Worm (Caenorhabditis elegans) whole organism, L4 larva: Measurements from ENCODE around the gene msp-64.
A peak's percentile ranks its signal among the peaks of the same experiment; 100 is the strongest.

Source experiments
- F49E8.2 ChIP-seq: sonication (generic microtip); optimal IDR thresholded peaks from 2 replicates; lab custom pipeline; 2016; ENCODE audit warnings: missing compliant biosample characterization, mild to moderate bottlenecking, missing genetic modification characterization, borderline replicate concordance
- T26A8.4 ChIP-seq: fragments of 200-800 bp; sonication (Bioruptor generic); IDR thresholded peaks from 2 replicates; pipeline ENCODE4 v1.3.6; 2022; ENCODE audit warnings: missing genetic modification characterization, missing compliant biosample characterization
- Y48G9A.11 ChIP-seq: fragments of 200-800 bp; sonication (Bioruptor generic); IDR thresholded peaks from 2 replicates; pipeline ENCODE4 v1.3.6; 2022; ENCODE audit warnings: missing genetic modification reagents, missing genetic modification characterization, missing compliant biosample characterization
- ZK337.2 ChIP-seq: fragments of 200-800 bp; sonication (Bioruptor generic); IDR thresholded peaks from 2 replicates; pipeline ENCODE4 v1.3.6; 2022; ENCODE audit warnings: missing genetic modification reagents, missing genetic modification characterization, missing compliant biosample characterization
- ZK546.5 ChIP-seq, 2 experiments: sonication (generic microtip); optimal IDR thresholded peaks; 2 replicates each; lab custom pipeline; 2017; ENCODE audit warnings: missing biosample characterization in 2 of 2, missing genetic modification characterization in 2 of 2
- aha-1 ChIP-seq: fragments of 150-350 bp; peaks from one replicate; lab custom pipeline; 2014; ENCODE audit warnings: missing biosample characterization, missing genetic modification characterization
- attf-4 ChIP-seq: sonication (generic microtip); optimal IDR thresholded peaks from 3 replicates; lab custom pipeline; 2017; ENCODE audit warnings: missing biosample characterization, missing genetic modification characterization
- ceh-20 ChIP-seq: fragments of 200-800 bp; sonication (Bioruptor generic); IDR thresholded peaks from 2 replicates; pipeline ENCODE4 v1.3.6; 2022; ENCODE audit warnings: missing genetic modification reagents, missing genetic modification characterization, missing compliant biosample characterization
- ceh-28 ChIP-seq: fragments of 150-350 bp; optimal IDR thresholded peaks from 2 replicates; lab custom pipeline; 2014; ENCODE audit warnings: missing biosample characterization, missing genetic modification reagents, missing genetic modification characterization
- ceh-44 ChIP-seq: fragments of 200-800 bp; sonication (Bioruptor generic); IDR thresholded peaks from 2 replicates; pipeline ENCODE4 v1.3.6; 2022; ENCODE audit warnings: missing genetic modification reagents, missing genetic modification characterization, missing compliant biosample characterization
- ces-1 ChIP-seq: fragments of 150-350 bp; sonication (generic microtip); optimal IDR thresholded peaks from 4 replicates; lab custom pipeline; 2014; ENCODE audit warnings: missing biosample characterization, missing genetic modification reagents, missing genetic modification characterization
- cey-2 ChIP-seq: sonication (generic microtip); optimal IDR thresholded peaks from 3 replicates; lab custom pipeline; 2017; ENCODE audit warnings: missing genetic modification characterization, mild to moderate bottlenecking, missing compliant biosample characterization, antibody characterized with exemption, borderline replicate concordance; ENCODE audit not compliant: insufficient read depth
- ctbp-1 ChIP-seq: fragments of 200-800 bp; sonication (Bioruptor generic); IDR thresholded peaks from 2 replicates; pipeline ENCODE4 v1.3.6; 2022; ENCODE audit warnings: missing genetic modification reagents, missing genetic modification characterization, missing compliant biosample characterization
- daf-19 ChIP-seq: fragments of 200-800 bp; sonication (Bioruptor generic); conservative IDR thresholded peaks from 2 replicates; pipeline ENCODE4 v1.3.6; 2022; ENCODE audit warnings: missing genetic modification characterization, missing compliant biosample characterization
- dmd-6 ChIP-seq: fragments of 200-800 bp; sonication (Bioruptor generic); IDR thresholded peaks from 2 replicates; pipeline ENCODE4 v1.3.6; 2022; ENCODE audit warnings: missing genetic modification reagents, missing genetic modification characterization, missing compliant biosample characterization
- dmd-9 ChIP-seq: fragments of 200-800 bp; sonication (Bioruptor generic); IDR thresholded peaks from 2 replicates; pipeline ENCODE4 v1.3.6; 2022; ENCODE audit warnings: missing genetic modification reagents, missing genetic modification characterization, missing compliant biosample characterization
- dpl-1 ChIP-seq: fragments of 150-350 bp; optimal IDR thresholded peaks from 2 replicates; lab custom pipeline; 2014; ENCODE audit warnings: missing biosample characterization, missing genetic modification reagents, missing genetic modification characterization
- egl-43 ChIP-seq: fragments of 200-800 bp; sonication (Bioruptor generic); IDR thresholded peaks from 2 replicates; pipeline ENCODE4 v1.3.6; 2022; ENCODE audit warnings: missing genetic modification reagents, missing genetic modification characterization, missing compliant biosample characterization
- gei-8 ChIP-seq: fragments of 200-800 bp; sonication (Bioruptor generic); optimal IDR thresholded peaks from 2 replicates; lab custom pipeline; 2018; ENCODE audit warnings: mild to moderate bottlenecking, missing genetic modification characterization, missing compliant biosample characterization
- hif-1 ChIP-seq, 2 experiments: sonication (generic microtip); optimal IDR thresholded peaks; 2 replicates each; lab custom pipeline; 2016 to 2017; ENCODE audit warnings: missing compliant biosample characterization in 2 of 2, missing genetic modification characterization in 2 of 2, missing genetic modification reagents in 2 of 2, missing genotype in 2 of 2, mild to moderate bottlenecking in 1 of 2
- hlh-11 ChIP-seq: fragments of 200-800 bp; sonication (Bioruptor generic); optimal IDR thresholded peaks from 2 replicates; lab custom pipeline; 2018; ENCODE audit warnings: mild to moderate bottlenecking, missing genetic modification characterization, missing compliant biosample characterization
- lin-13 ChIP-seq: fragments of 150-350 bp; optimal IDR thresholded peaks from 2 replicates; lab custom pipeline; 2014; ENCODE audit warnings: missing biosample characterization, missing genetic modification reagents, missing genetic modification characterization
- lin-29 ChIP-seq: fragments of 200-800 bp; sonication (Bioruptor generic); IDR thresholded peaks from 2 replicates; pipeline ENCODE4 v1.3.6; 2022; ENCODE audit warnings: missing genetic modification reagents, missing genetic modification characterization, missing compliant biosample characterization
- lin-38 ChIP-seq: fragments of 200-800 bp; sonication (Bioruptor generic); IDR thresholded peaks from 2 replicates; pipeline ENCODE4 v1.3.6; 2022; ENCODE audit warnings: missing genetic modification reagents, missing genetic modification characterization, missing compliant biosample characterization
- lsy-2 ChIP-seq, 2 experiments: fragments of 150-350 bp in 1 of 2; sonication (generic microtip) in 1 of 2; optimal IDR thresholded peaks; 2 replicates each; lab custom pipeline; 2014 to 2017; ENCODE audit warnings: missing biosample characterization in 2 of 2, missing genetic modification characterization in 2 of 2
- madf-9 ChIP-seq: fragments of 200-800 bp; sonication (Bioruptor generic); conservative IDR thresholded peaks from 2 replicates; pipeline ENCODE4 v1.3.6; 2022; ENCODE audit warnings: missing genetic modification reagents, missing genetic modification characterization, missing compliant biosample characterization
- mep-1 ChIP-seq: fragments of 150-350 bp; sonication (generic microtip); optimal IDR thresholded peaks from 3 replicates; lab custom pipeline; 2014; ENCODE audit warnings: missing biosample characterization, missing genetic modification characterization
- mes-2 ChIP-seq: sonication (generic microtip); optimal IDR thresholded peaks from 2 replicates; lab custom pipeline; 2016; ENCODE audit warnings: missing genotype, mild to moderate bottlenecking, missing genetic modification characterization, missing compliant biosample characterization; ENCODE audit not compliant: poor library complexity, severe bottlenecking
- nhr-11 ChIP-seq: fragments of 150-350 bp; optimal IDR thresholded peaks from 2 replicates; lab custom pipeline; 2014; ENCODE audit warnings: missing biosample characterization, missing genetic modification characterization
- nhr-28 ChIP-seq: fragments of 150-350 bp; optimal IDR thresholded peaks from 2 replicates; lab custom pipeline; 2014; ENCODE audit warnings: missing biosample characterization, missing genetic modification characterization
- nhr-42 ChIP-seq: fragments of 200-800 bp; sonication (Bioruptor generic); IDR thresholded peaks from 2 replicates; pipeline ENCODE4 v1.3.6; 2022; ENCODE audit warnings: missing genetic modification characterization, missing compliant biosample characterization
- pha-4 ChIP-seq, 2 experiments: fragments of 150-350 bp in 1 of 2; fragments of 200-800 bp in 1 of 2; sonication (Bioruptor generic) in 1 of 2; IDR thresholded peaks in 1 of 2; optimal IDR thresholded peaks in 1 of 2; 2 replicates each; pipeline versions ENCODE4 v1.3.6 to Lab custom; 2014 to 2022; ENCODE audit warnings: missing genetic modification characterization in 2 of 2, missing genetic modification reagents in 2 of 2, missing biosample characterization in 1 of 2, missing compliant biosample characterization in 1 of 2
- pqm-1 ChIP-seq: sonication (generic microtip); optimal IDR thresholded peaks from 2 replicates; lab custom pipeline; 2017; ENCODE audit warnings: missing biosample characterization, missing genetic modification characterization
- snpc-1.2 ChIP-seq: fragments of 200-800 bp; sonication (Bioruptor generic); IDR thresholded peaks from 2 replicates; pipeline ENCODE4 v1.3.6; 2022; ENCODE audit warnings: missing genetic modification reagents, missing genetic modification characterization, missing compliant biosample characterization
- spr-3 ChIP-seq: fragments of 200-800 bp; sonication (Bioruptor generic); optimal IDR thresholded peaks from 2 replicates; lab custom pipeline; 2018; ENCODE audit warnings: mild to moderate bottlenecking, missing genetic modification characterization, missing compliant biosample characterization
- tra-1 ChIP-seq: fragments of 200-800 bp; sonication (Bioruptor generic); IDR thresholded peaks from 2 replicates; pipeline ENCODE4 v1.3.6; 2022; ENCODE audit warnings: missing genetic modification reagents, missing genetic modification characterization, missing compliant biosample characterization
- unc-130 ChIP-seq: sonication (generic microtip); optimal IDR thresholded peaks from 2 replicates; lab custom pipeline; 2016; ENCODE audit warnings: missing genetic modification reagents, missing genetic modification characterization, missing compliant biosample characterization
- unc-39 ChIP-seq: sonication (generic microtip); optimal IDR thresholded peaks from 2 replicates; lab custom pipeline; 2017; ENCODE audit warnings: missing biosample characterization, missing genetic modification characterization
- unc-62 ChIP-seq, 3 experiments: fragments of 150-350 bp in 1 of 3; sonication (generic microtip); optimal IDR thresholded peaks in 2 of 3; peaks in 1 of 3; 1 replicate in 1 of 3; 2 replicates in 2 of 3; lab custom pipeline; 2014 to 2017; ENCODE audit warnings: missing biosample characterization in 3 of 3, missing genetic modification characterization in 3 of 3, missing genetic modification reagents in 3 of 3, missing genotype in 1 of 3
- vab-7 ChIP-seq: fragments of 200-800 bp; sonication (Bioruptor generic); IDR thresholded peaks from 2 replicates; pipeline ENCODE4 v1.3.6; 2022; ENCODE audit warnings: missing genetic modification reagents, missing genetic modification characterization, missing compliant biosample characterization
- zfp-2 ChIP-seq: sonication (generic microtip); optimal IDR thresholded peaks from 2 replicates; lab custom pipeline; 2016; ENCODE audit warnings: mild to moderate bottlenecking, missing genetic modification characterization, missing compliant biosample characterization

Gene msp-64

DNA sequence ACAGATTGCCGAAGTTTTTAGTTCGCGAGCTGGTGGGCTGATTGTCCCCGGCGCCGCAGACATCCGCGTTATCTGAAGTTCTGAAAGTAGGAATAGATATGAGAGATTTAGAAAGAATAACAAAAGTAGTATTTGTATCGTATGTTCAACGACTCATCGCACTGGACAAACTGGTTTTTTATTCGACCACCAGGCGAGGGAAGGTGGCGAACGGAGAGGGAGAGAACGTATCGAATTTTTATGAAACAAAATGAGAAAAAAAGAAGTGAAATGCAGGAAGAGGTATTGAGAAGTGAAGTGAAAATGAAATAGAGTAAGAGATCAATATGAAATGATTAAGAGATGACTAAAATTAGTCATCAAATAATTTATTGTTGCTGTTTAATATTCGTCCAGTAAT lies 17.2 kb upstream of the msp-64 start, which contains the start of gene tbc-2:
tbc-2 (minus strand) TSS at position 80 of the 400 bp plus-strand sequence.
- no peak for TF ChIP-seq ceh-28 (tag; lab: Kevin White, UChicago)
- peak in 1 of 2 experiments; percentile 51 for TF ChIP-seq unc-62 (GFP tag; optimal IDR thresholded peaks at IDR 0.05 in 1 of 2; lab: Kevin White, UChicago)
- no peak for TF ChIP-seq unc-62 (tag; optimal IDR thresholded peaks at IDR 0.05; lab: Kevin White, UChicago)
- peak; percentile 36 for TF ChIP-seq nhr-28 (tag; lab: Kevin White, UChicago)

DNA sequence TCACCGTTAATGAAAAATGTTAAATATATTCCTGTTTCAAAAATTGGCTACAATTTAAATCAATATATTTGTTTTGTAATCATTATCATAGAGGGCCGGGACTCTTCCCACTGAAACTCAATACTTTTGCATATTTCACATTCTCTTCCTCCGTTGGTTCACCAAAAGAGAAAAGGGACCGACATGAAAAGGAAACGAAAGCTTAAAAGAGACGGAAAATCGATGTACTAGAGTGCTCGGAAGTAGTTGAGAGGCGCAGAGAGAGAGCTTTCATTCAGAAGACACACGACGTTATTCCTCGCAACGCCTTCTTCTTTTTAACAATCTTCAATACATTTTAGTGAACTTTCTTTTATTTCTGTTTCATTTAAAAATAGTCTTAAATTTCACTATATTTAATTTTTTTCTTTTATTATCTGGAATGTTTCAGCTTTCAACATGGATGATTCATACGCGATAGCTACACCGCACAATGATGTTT lies 10.2 kb upstream of the msp-64 start, which contains the start of gene ehs-1:
ehs-1 (plus strand) TSS at position 431 of the 481 bp plus-strand sequence.
- TF ChIP-seq attf-4 (tag; lab: Kevin White, UChicago) (no peak), nhr-42 (GFP tag; lab: Robert Waterston, UW) (no peak), pha-4 (GFP tag; IDR thresholded peaks at IDR 0.05; lab: Robert Waterston, UW) (no peak), pha-4 (tag; optimal IDR thresholded peaks at IDR 0.05; lab: Kevin White, UChicago) (no peak), ces-1 (no peak), ceh-44 (GFP tag; lab: Robert Waterston, UW) (no peak), ceh-20 (GFP tag; lab: Robert Waterston, UW) (no peak), ctbp-1 (0 out of 2 replicates have a peak, but pooled peaks have one; percentile 10), egl-43 (GFP tag; lab: Robert Waterston, UW) (no peak), pqm-1 (tag; lab: Kevin White, UChicago) (no peak), nhr-11 (tag; lab: Kevin White, UChicago) (no peak), ZK546.5 (tag; optimal IDR thresholded peaks at IDR 0.05; lab: Kevin White, UChicago) (no peak), cey-2 (tag; lab: Kevin White, UChicago) (no peak), mep-1 (no peak), lsy-2 (tag; optimal IDR thresholded peaks at IDR 0.05; lab: Kevin White, UChicago) (peak in 1 of 2 experiments; percentile 19), spr-3 (GFP tag; lab: Kevin White, UChicago) (no peak), daf-19 (GFP tag; lab: Robert Waterston, UW) (no peak), dpl-1 (GFP tag; lab: Kevin White, UChicago) (peak; percentile 2)

DNA sequence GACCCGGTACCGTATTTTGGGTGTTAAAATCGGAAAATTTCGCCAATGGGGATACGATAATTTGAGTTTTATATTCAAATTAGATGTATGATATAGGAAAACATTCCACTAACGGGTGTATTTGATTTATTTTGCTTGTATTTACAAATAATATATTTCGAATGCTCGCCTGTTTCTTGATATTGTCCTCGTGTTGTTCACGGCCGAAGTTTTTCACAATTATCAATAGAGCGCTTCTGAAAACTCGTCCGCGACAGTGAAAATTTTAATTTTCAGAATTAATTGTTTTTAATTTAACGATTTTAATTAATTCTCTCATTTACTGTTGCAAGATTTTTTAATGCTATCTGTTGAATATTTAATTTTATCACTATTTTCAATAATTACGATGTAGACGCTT lies 9.5 kb upstream of the msp-64 start:
- TF ChIP-seq madf-9 (GFP tag; lab: Robert Waterston, UW) (peak; percentile 47; the same call in 1 of the 2 replicates), hif-1 (tag; optimal IDR thresholded peaks at IDR 0.05; lab: Kevin White, UChicago) (peak in 1 of 2 experiments; percentile 54), hlh-11 (no peak), nhr-28 (tag; lab: Kevin White, UChicago) (peak; percentile 22), ZK337.2 (GFP tag; lab: Robert Waterston, UW) (0 out of 2 replicates have a peak, but pooled peaks have one; percentile 62), mes-2 (peak; percentile 97), tra-1 (GFP tag; lab: Robert Waterston, UW) (0 out of 2 replicates have a peak, but pooled peaks have one; percentile 21), vab-7 (GFP tag; lab: Robert Waterston, UW) (0 out of 2 replicates have a peak, but pooled peaks have one; percentile 23), unc-62 (GFP tag; optimal IDR thresholded peaks at IDR 0.05 in 1 of 2; lab: Kevin White, UChicago) (no peak), unc-62 (tag; optimal IDR thresholded peaks at IDR 0.05; lab: Kevin White, UChicago) (no peak), unc-130 (GFP tag; lab: Kevin White, UChicago) (peak; percentile 91), ceh-20 (GFP tag; lab: Robert Waterston, UW) (no peak), lin-13 (GFP tag; lab: Kevin White, UChicago) (no peak), aha-1 (tag; lab: Kevin White, UChicago) (peak; percentile 30), dmd-6 (GFP tag; lab: Robert Waterston, UW) (peak; percentile 34), T26A8.4 (GFP tag; lab: Robert Waterston, UW) (no peak), F49E8.2 (tag; lab: Kevin White, UChicago) (no peak), unc-39 (tag; lab: Kevin White, UChicago) (no peak), dpl-1 (GFP tag; lab: Kevin White, UChicago) (peak; percentile 24), zfp-2 (tag; lab: Kevin White, UChicago) (no peak), snpc-1.2 (0 out of 2 replicates have a peak, but pooled peaks have one; percentile 9), lin-38 (GFP tag; lab: Robert Waterston, UW) (peak; percentile 90), dmd-9 (GFP tag; lab: Robert Waterston, UW) (0 out of 2 replicates have a peak, but pooled peaks have one; percentile 40), lin-29 (GFP tag; lab: Robert Waterston, UW) (no peak), gei-8 (no peak), Y48G9A.11 (GFP tag; lab: Robert Waterston, UW) (peak; percentile 25; the same call in 1 of the 2 replicates)
